Fruit fly (Drosophila melanogaster): ENCODE data around the gene mfr.

DNA sequence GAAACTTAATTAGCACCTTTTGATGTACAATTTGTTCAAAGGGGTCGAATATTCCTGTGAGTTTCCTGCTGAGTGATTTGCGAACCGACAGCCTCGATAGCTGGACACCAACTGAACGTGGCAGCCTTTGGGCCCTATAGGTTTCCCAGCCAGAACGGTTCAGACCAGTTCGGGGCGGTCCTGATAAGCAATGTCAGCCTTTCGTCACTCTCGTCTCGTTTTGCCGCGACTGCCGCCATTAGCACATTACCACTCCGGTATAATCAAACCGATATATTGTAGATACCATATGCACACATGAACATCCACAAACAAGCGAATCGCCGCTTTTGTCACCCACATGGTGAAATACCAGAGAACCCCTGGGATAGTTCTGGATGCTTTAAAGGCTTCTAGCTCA is 7.4 kb downstream of the mfr start, which contains the start of gene TrpA1:
- TF ChIP-seq Abd-B (GFP tag; optimal IDR thresholded peaks at IDR 0.05) (no peak), pan (optimal IDR thresholded peaks at IDR 0.05) (no peak), h (GFP tag; optimal IDR thresholded peaks at IDR 0.05) (no peak), Dfd (GFP tag; optimal IDR thresholded peaks at IDR 0.05) (no peak), Dif (GFP tag; optimal IDR thresholded peaks at IDR 0.05; ENCODE audit: partially characterized antibody) (no peak)
